Worm (Caenorhabditis elegans) whole organism, midembryonic: Measurements from ENCODE around the gene F53E4.2.

Source experiments
- T22C8.4 ChIP-seq: fragments of 200-800 bp; sonication (Bioruptor generic); IDR thresholded peaks from 2 replicates; pipeline ENCODE4 v1.3.6; 2022; ENCODE audit warnings: missing genetic modification characterization, missing compliant biosample characterization
- cog-1 ChIP-seq: sonication (generic microtip); optimal IDR thresholded peaks from 2 replicates; lab custom pipeline; 2016; ENCODE audit warnings: missing genetic modification characterization, missing compliant biosample characterization
- flt-1 ChIP-seq: fragments of 200-800 bp; sonication (Bioruptor generic); IDR thresholded peaks from 2 replicates; pipeline ENCODE4 v1.3.6; 2022; ENCODE audit warnings: missing genetic modification characterization, missing compliant biosample characterization
- klf-2 ChIP-seq: fragments of 200-800 bp; sonication (Bioruptor generic); conservative IDR thresholded peaks from 2 replicates; pipeline ENCODE4 v1.3.6; 2022; ENCODE audit warnings: missing genetic modification reagents, missing genetic modification characterization, missing compliant biosample characterization
- med-1 ChIP-seq: sonication (generic microtip); optimal IDR thresholded peaks from 2 replicates; lab custom pipeline; 2017; ENCODE audit warnings: missing genetic modification characterization, mild to moderate bottlenecking, missing compliant biosample characterization, antibody characterized with exemption, missing genetic modification reagents; ENCODE audit not compliant: insufficient read depth
- ref-1 ChIP-seq: fragments of 200-800 bp; sonication (Bioruptor generic); conservative IDR thresholded peaks from 2 replicates; pipeline ENCODE4 v1.3.6; 2022; ENCODE audit warnings: missing genetic modification reagents, missing genetic modification characterization, missing compliant biosample characterization
- tab-1 ChIP-seq: fragments of 200-800 bp; sonication (Bioruptor generic); IDR thresholded peaks from 2 replicates; pipeline ENCODE4 v1.3.6; 2022; ENCODE audit warnings: missing genetic modification characterization, missing compliant biosample characterization
- ztf-23 ChIP-seq: fragments of 200-800 bp; sonication (Bioruptor generic); IDR thresholded peaks from 2 replicates; pipeline ENCODE4 v1.3.6; 2022; ENCODE audit warnings: missing genetic modification reagents, missing genetic modification characterization, missing compliant biosample characterization
- ztf-29 ChIP-seq: fragments of 200-800 bp; sonication (Bioruptor generic); IDR thresholded peaks from 2 replicates; pipeline ENCODE4 v1.3.6; 2022; ENCODE audit warnings: missing genetic modification reagents, missing genetic modification characterization, missing compliant biosample characterization

Gene F53E4.2

ce11 chrV:15698099-15698498 is 43.9 kb downstream of the F53E4.2 start, which contains the start of gene srx-29:
Gene srx-29, minus strand, starts transcription at chrV:15698199.
- TF ChIP-seq ztf-23 (GFP tag; lab: Robert Waterston, UW): no peak
- no peak for TF ChIP-seq tab-1 (GFP tag; lab: Robert Waterston, UW)
- no peak for TF ChIP-seq cog-1 (tag; lab: Kevin White, UChicago)
- TF ChIP-seq med-1 (GFP tag; lab: Kevin White, UChicago): no peak
- TF ChIP-seq T22C8.4 (GFP tag; lab: Robert Waterston, UW): no peak
- no peak for TF ChIP-seq flt-1 (GFP tag; lab: Robert Waterston, UW)
- no peak for TF ChIP-seq klf-2
- no peak for TF ChIP-seq ztf-29 (GFP tag; lab: Robert Waterston, UW)
- no peak for TF ChIP-seq ref-1 (GFP tag; lab: Robert Waterston, UW)

ce11 chrV:15699799-15700198 is 45.6 kb downstream of the F53E4.2 start, which contains the start of gene nhr-199:
Gene nhr-199, minus strand, starts transcription at chrV:15699899.
- TF ChIP-seq ref-1 (GFP tag; lab: Robert Waterston, UW) (no peak), tab-1 (GFP tag; lab: Robert Waterston, UW) (no peak), med-1 (GFP tag; lab: Kevin White, UChicago) (no peak), ztf-29 (GFP tag; lab: Robert Waterston, UW) (no peak), flt-1 (GFP tag; lab: Robert Waterston, UW) (no peak), ztf-23 (GFP tag; lab: Robert Waterston, UW) (no peak), klf-2 (no peak), T22C8.4 (GFP tag; lab: Robert Waterston, UW) (no peak), cog-1 (tag; lab: Kevin White, UChicago) (no peak)

ce11 chrV:15702263-15702662 is 48.0 kb downstream of the F53E4.2 start, which contains the start of gene nhr-53:
Gene nhr-53, minus strand, starts transcription at chrV:15702363.
- TF ChIP-seq flt-1 (GFP tag; lab: Robert Waterston, UW): no peak
- no peak for TF ChIP-seq T22C8.4 (GFP tag; lab: Robert Waterston, UW)
- TF ChIP-seq ztf-23 (GFP tag; lab: Robert Waterston, UW): no peak
- TF ChIP-seq med-1 (GFP tag; lab: Kevin White, UChicago): no peak
- TF ChIP-seq klf-2: no peak
- TF ChIP-seq ref-1 (GFP tag; lab: Robert Waterston, UW): no peak
- no peak for TF ChIP-seq cog-1 (tag; lab: Kevin White, UChicago)

- no peak for TF ChIP-seq klf-2
- TF ChIP-seq ztf-29 (GFP tag; lab: Robert Waterston, UW): no peak
- no peak for TF ChIP-seq ref-1 (GFP tag; lab: Robert Waterston, UW)
- TF ChIP-seq flt-1 (GFP tag; lab: Robert Waterston, UW): no peak
- TF ChIP-seq tab-1 (GFP tag; lab: Robert Waterston, UW): no peak
- TF ChIP-seq ztf-23 (GFP tag; lab: Robert Waterston, UW): no peak
- no peak for TF ChIP-seq cog-1 (tag; lab: Kevin White, UChicago)
- no peak for TF ChIP-seq T22C8.4 (GFP tag; lab: Robert Waterston, UW)
Observed at ce11 chrV:15704745-15705144, 50.5 kb downstream of the F53E4.2 start, which contains the start of gene twk-34. Gene twk-34, plus strand, starts transcription at chrV:15704960.
